Worm (Caenorhabditis elegans) whole organism, young adult: ENCODE results near the gene clec-215.

Experiments used
- B0035.1 ChIP-seq: sonication (generic microtip); optimal IDR thresholded peaks from 2 replicates; lab custom pipeline; 2016; ENCODE audit warnings: missing genetic modification characterization, mild to moderate bottlenecking, missing compliant biosample characterization, missing genotype, missing genetic modification reagents
- B0261.1 ChIP-seq: sonication (generic microtip); optimal IDR thresholded peaks from 2 replicates; lab custom pipeline; 2016; ENCODE audit warnings: mild to moderate bottlenecking, missing genetic modification characterization, moderate library complexity, missing compliant biosample characterization
- B0336.3 ChIP-seq: fragments of 200-800 bp; sonication (Bioruptor generic); IDR thresholded peaks from 2 replicates; pipeline ENCODE4 v1.3.6; 2022; ENCODE audit warnings: missing genetic modification characterization, missing compliant biosample characterization
- D2030.7 ChIP-seq: fragments of 200-800 bp; sonication (Bioruptor generic); IDR thresholded peaks from 2 replicates; pipeline ENCODE4 v1.3.6; 2022; ENCODE audit warnings: missing genetic modification reagents, missing genetic modification characterization, missing compliant biosample characterization
- F49E8.2 ChIP-seq: sonication (generic microtip); optimal IDR thresholded peaks from 3 replicates; lab custom pipeline; 2017; ENCODE audit warnings: missing genetic modification characterization, mild to moderate bottlenecking, missing compliant biosample characterization, antibody characterized with exemption, moderate library complexity; ENCODE audit not compliant: insufficient read depth
- K11D2.4 ChIP-seq: fragments of 200-800 bp; sonication (Bioruptor generic); IDR thresholded peaks from 2 replicates; pipeline ENCODE4 v1.3.6; 2022; ENCODE audit warnings: missing genetic modification reagents, missing genetic modification characterization, missing compliant biosample characterization
- K12H6.12 ChIP-seq: fragments of 200-800 bp; sonication (Bioruptor generic); optimal IDR thresholded peaks from 2 replicates; lab custom pipeline; 2018; ENCODE audit warnings: mild to moderate bottlenecking, missing genetic modification characterization, missing compliant biosample characterization
- T26A5.8 ChIP-seq: sonication (generic microtip); optimal IDR thresholded peaks from 2 replicates; lab custom pipeline; 2016; ENCODE audit warnings: missing genetic modification characterization, missing compliant biosample characterization
- Y79H2A.3 ChIP-seq: fragments of 200-800 bp; sonication (Bioruptor generic); conservative IDR thresholded peaks from 2 replicates; pipeline ENCODE4 v1.3.6; 2022; ENCODE audit warnings: missing genetic modification reagents, missing genetic modification characterization, missing compliant biosample characterization
- ZK185.1 ChIP-seq: sonication (generic microtip); optimal IDR thresholded peaks from 2 replicates; lab custom pipeline; 2016; ENCODE audit warnings: mild to moderate bottlenecking, missing genetic modification characterization, missing compliant biosample characterization; ENCODE audit not compliant: poor library complexity, severe bottlenecking
- ama-1 ChIP-seq, 3 experiments: fragments of 150-350 bp in 1 of 3; sonication (generic microtip) in 2 of 3; optimal IDR thresholded peaks; 2 replicates each; lab custom pipeline; 2014 to 2018; ENCODE audit warnings: missing biosample characterization in 2 of 3, missing genetic modification characterization in 2 of 3, missing genetic modification reagents in 2 of 3
- aptf-3 ChIP-seq: fragments of 200-800 bp; sonication (Bioruptor generic); IDR thresholded peaks from 2 replicates; pipeline ENCODE4 v1.3.6; 2022; ENCODE audit warnings: missing genetic modification characterization, missing compliant biosample characterization
- ccch-3 ChIP-seq: fragments of 200-800 bp; sonication (Bioruptor generic); optimal IDR thresholded peaks from 2 replicates; lab custom pipeline; 2018; ENCODE audit warnings: mild to moderate bottlenecking, missing genetic modification characterization, missing compliant biosample characterization
- cebp-1 ChIP-seq, 2 experiments: fragments of 200-800 bp in 1 of 2; sonication (Bioruptor generic) in 1 of 2; sonication (generic microtip) in 1 of 2; IDR thresholded peaks in 1 of 2; optimal IDR thresholded peaks in 1 of 2; 2 replicates each; pipeline versions ENCODE4 v1.3.6 to Lab custom; 2017 to 2022; ENCODE audit warnings: missing compliant biosample characterization in 2 of 2, missing genetic modification characterization in 2 of 2, mild to moderate bottlenecking in 1 of 2, missing genetic modification reagents in 1 of 2, moderate library complexity in 1 of 2
- cebp-2 ChIP-seq: fragments of 200-800 bp; sonication (Bioruptor generic); IDR thresholded peaks from 2 replicates; pipeline ENCODE4 v1.3.6; 2022; ENCODE audit warnings: missing genetic modification characterization, missing compliant biosample characterization
- chd-7 ChIP-seq: sonication (generic microtip); optimal IDR thresholded peaks from 2 replicates; lab custom pipeline; 2016; ENCODE audit warnings: mild to moderate bottlenecking, missing genetic modification characterization, moderate library complexity, missing compliant biosample characterization
- egl-18 ChIP-seq: fragments of 200-800 bp; sonication (Bioruptor generic); IDR thresholded peaks from 2 replicates; pipeline ENCODE4 v1.3.6; 2022; ENCODE audit warnings: missing genetic modification reagents, missing genetic modification characterization, missing compliant biosample characterization
- egrh-3 ChIP-seq: fragments of 200-800 bp; sonication (Bioruptor generic); IDR thresholded peaks from 2 replicates; pipeline ENCODE4 v1.3.6; 2022; ENCODE audit warnings: missing genetic modification reagents, missing genetic modification characterization, missing compliant biosample characterization
- hlh-12 ChIP-seq: sonication (generic microtip); optimal IDR thresholded peaks from 2 replicates; lab custom pipeline; 2016; ENCODE audit warnings: missing genetic modification characterization, missing compliant biosample characterization
- lag-1 ChIP-seq: fragments of 200-800 bp; sonication (Bioruptor generic); IDR thresholded peaks from 2 replicates; pipeline ENCODE4 v1.3.6; 2022; ENCODE audit warnings: missing genetic modification reagents, missing genetic modification characterization, missing compliant biosample characterization
- lin-35 ChIP-seq, 3 experiments: fragments of 150-350 bp in 2 of 3; sonication (generic microtip) in 1 of 3; optimal IDR thresholded peaks; 2 replicates each; lab custom pipeline; 2014 to 2018; ENCODE audit warnings: missing biosample characterization in 3 of 3, missing genetic modification characterization in 3 of 3, missing genetic modification reagents in 3 of 3
- madf-10 ChIP-seq: sonication (generic microtip); optimal IDR thresholded peaks from 2 replicates; lab custom pipeline; 2016; ENCODE audit warnings: mild to moderate bottlenecking, missing genetic modification characterization, missing compliant biosample characterization
- madf-3 ChIP-seq: fragments of 200-800 bp; sonication (Bioruptor generic); IDR thresholded peaks from 2 replicates; pipeline ENCODE4 v1.3.6; 2022; ENCODE audit warnings: missing genetic modification reagents, missing genetic modification characterization, missing compliant biosample characterization
- madf-6 ChIP-seq: fragments of 200-800 bp; sonication (Bioruptor generic); IDR thresholded peaks from 2 replicates; pipeline ENCODE4 v1.3.6; 2022; ENCODE audit warnings: missing genetic modification reagents, missing genetic modification characterization, missing compliant biosample characterization
- madf-8 ChIP-seq: fragments of 200-800 bp; sonication (Bioruptor generic); conservative IDR thresholded peaks from 2 replicates; pipeline ENCODE4 v1.3.6; 2022; ENCODE audit warnings: missing genetic modification reagents, missing genetic modification characterization, missing compliant biosample characterization
- mel-28 ChIP-seq: sonication (generic microtip); optimal IDR thresholded peaks from 2 replicates; lab custom pipeline; 2016; ENCODE audit warnings: borderline replicate concordance, mild to moderate bottlenecking, missing genetic modification characterization, missing compliant biosample characterization
- mes-4 ChIP-seq: sonication (generic microtip); optimal IDR thresholded peaks from 2 replicates; lab custom pipeline; 2016; ENCODE audit warnings: missing genotype, missing genetic modification characterization, missing compliant biosample characterization
- nfyb-1 ChIP-seq: fragments of 200-800 bp; sonication (Bioruptor generic); IDR thresholded peaks from 2 replicates; pipeline ENCODE4 v1.3.6; 2022; ENCODE audit warnings: missing genetic modification reagents, missing genetic modification characterization, missing compliant biosample characterization
- nhr-120 ChIP-seq: fragments of 200-800 bp; sonication (Bioruptor generic); IDR thresholded peaks from 2 replicates; pipeline ENCODE4 v1.3.6; 2022; ENCODE audit warnings: missing genetic modification characterization, missing compliant biosample characterization
- nhr-179 ChIP-seq: sonication (generic microtip); optimal IDR thresholded peaks from 2 replicates; lab custom pipeline; 2016; ENCODE audit warnings: mild to moderate bottlenecking, missing genetic modification characterization, missing compliant biosample characterization
- nhr-27 ChIP-seq: fragments of 200-800 bp; sonication (Bioruptor generic); optimal IDR thresholded peaks from 2 replicates; lab custom pipeline; 2018; ENCODE audit warnings: mild to moderate bottlenecking, missing genetic modification characterization, moderate library complexity, missing compliant biosample characterization
- nhr-80 ChIP-seq: sonication (generic microtip); optimal IDR thresholded peaks from 2 replicates; lab custom pipeline; 2016; ENCODE audit warnings: missing genetic modification characterization, missing compliant biosample characterization
- pbrm-1 ChIP-seq: fragments of 200-800 bp; sonication (Bioruptor generic); IDR thresholded peaks from 2 replicates; pipeline ENCODE4 v1.3.6; 2022; ENCODE audit warnings: missing genetic modification reagents, missing genetic modification characterization, missing compliant biosample characterization
- pha-4 ChIP-seq: fragments of 150-350 bp; sonication (generic microtip); optimal IDR thresholded peaks from 2 replicates; lab custom pipeline; 2014; ENCODE audit warnings: missing biosample characterization, missing genetic modification reagents, missing genetic modification characterization
- rec-8 ChIP-seq, 2 experiments: sonication (generic microtip); optimal IDR thresholded peaks; 2 replicates each; lab custom pipeline; 2016; ENCODE audit warnings: mild to moderate bottlenecking in 2 of 2, missing genetic modification characterization in 2 of 2, missing genetic modification reagents in 2 of 2, missing genotype in 2 of 2, missing biosample characterization in 1 of 2, missing compliant biosample characterization in 1 of 2, moderate library complexity in 1 of 2
- sdz-38 ChIP-seq: sonication (generic microtip); optimal IDR thresholded peaks from 2 replicates; lab custom pipeline; 2016; ENCODE audit warnings: missing genotype, missing genetic modification characterization, missing compliant biosample characterization
- snpc-1.1 ChIP-seq: sonication (generic microtip); optimal IDR thresholded peaks from 2 replicates; lab custom pipeline; 2017; ENCODE audit warnings: missing genetic modification characterization, mild to moderate bottlenecking, missing compliant biosample characterization, antibody characterized with exemption, moderate library complexity, missing genotype, missing genetic modification reagents; ENCODE audit not compliant: insufficient read depth
- snpc-1.3 ChIP-seq: sonication (generic microtip); optimal IDR thresholded peaks from 2 replicates; lab custom pipeline; 2017; ENCODE audit warnings: missing genetic modification characterization, mild to moderate bottlenecking, missing compliant biosample characterization, antibody characterized with exemption, moderate library complexity, missing genotype, missing genetic modification reagents; ENCODE audit not compliant: insufficient read depth
- snpc-4 ChIP-seq, 5 experiments: fragments of 150-350 bp in 1 of 5; sonication (generic microtip) in 4 of 5; optimal IDR thresholded peaks; 2 replicates each; lab custom pipeline; 2014 to 2018; ENCODE audit warnings: missing genetic modification characterization in 5 of 5, missing biosample characterization in 3 of 5, antibody characterized with exemption in 2 of 5, mild to moderate bottlenecking in 2 of 5, missing compliant biosample characterization in 2 of 5, missing genotype in 2 of 5, moderate library complexity in 2 of 5, missing genetic modification reagents in 1 of 5
- unc-130 ChIP-seq: sonication (generic microtip); optimal IDR thresholded peaks from 2 replicates; lab custom pipeline; 2016; ENCODE audit warnings: missing genetic modification reagents, missing genetic modification characterization, missing compliant biosample characterization
- unc-62 ChIP-seq: fragments of 150-350 bp; optimal IDR thresholded peaks from 2 replicates; lab custom pipeline; 2014; ENCODE audit warnings: missing biosample characterization, missing genetic modification reagents, missing genetic modification characterization
- zfh-2 ChIP-seq: fragments of 200-800 bp; sonication (Bioruptor generic); conservative IDR thresholded peaks from 2 replicates; pipeline ENCODE4 v1.3.6; 2022; ENCODE audit warnings: missing genetic modification reagents, missing genetic modification characterization, missing compliant biosample characterization
- ztf-25 ChIP-seq: fragments of 200-800 bp; sonication (Bioruptor generic); IDR thresholded peaks from 2 replicates; pipeline ENCODE4 v1.3.6; 2022; ENCODE audit warnings: missing genetic modification reagents, missing genetic modification characterization, missing compliant biosample characterization
- ztf-6 ChIP-seq: fragments of 200-800 bp; sonication (Bioruptor generic); IDR thresholded peaks from 2 replicates; pipeline ENCODE4 v1.3.6; 2022; ENCODE audit warnings: missing genetic modification reagents, missing genetic modification characterization, missing compliant biosample characterization

Gene clec-215

DNA sequence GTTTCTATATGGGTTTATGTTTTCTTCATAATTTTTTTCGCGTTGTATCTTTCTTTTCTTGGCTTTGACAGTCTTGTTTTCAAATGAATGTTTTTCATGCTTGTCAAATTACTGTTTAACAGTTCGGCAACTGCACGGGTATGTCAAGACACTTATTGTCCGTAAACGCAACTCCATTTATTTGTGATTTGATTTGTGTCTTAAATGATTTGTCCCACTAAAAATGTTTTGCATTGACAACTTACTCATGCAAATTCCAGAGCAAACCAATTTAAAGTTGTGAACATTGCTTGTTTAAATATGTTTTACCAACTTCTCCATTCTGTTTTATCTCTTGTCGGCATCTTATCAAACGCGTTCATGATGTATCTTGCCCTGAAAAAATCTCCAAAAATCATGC lies 19.6 kb downstream of the clec-215 start, which contains the start of gene srd-25:
srd-25 (plus strand) TSS at position 301 of the 400 bp plus-strand sequence.
- TF ChIP-seq nhr-179 (no peak), hlh-12 (tag; lab: Kevin White, UChicago) (no peak), ztf-6 (GFP tag; lab: Robert Waterston, UW) (no peak), B0035.1 (no peak), nhr-80 (no peak), lag-1 (GFP tag; lab: Robert Waterston, UW) (no peak), mes-4 (tag; lab: Kevin White, UChicago) (no peak), madf-6 (no peak), madf-8 (no peak), D2030.7 (GFP tag; lab: Robert Waterston, UW) (no peak), nfyb-1 (no peak), B0336.3 (GFP tag; lab: Robert Waterston, UW) (no peak), T26A5.8 (no peak), cebp-1 (GFP tag; IDR thresholded peaks at IDR 0.05; lab: Robert Waterston, UW) (no peak), cebp-1 (tag; optimal IDR thresholded peaks at IDR 0.05; lab: Kevin White, UChicago) (no peak), madf-3 (GFP tag; lab: Robert Waterston, UW) (no peak), F49E8.2 (tag; lab: Kevin White, UChicago) (no peak), snpc-4 (GFP tag; optimal IDR thresholded peaks at IDR 0.05; lab: Kevin White, UChicago) (no peak), snpc-4 (tag; optimal IDR thresholded peaks at IDR 0.05; lab: Kevin White, UChicago) (no peak), chd-7 (no peak), sdz-38 (tag; lab: Kevin White, UChicago) (no peak), nhr-120 (GFP tag; lab: Robert Waterston, UW) (no peak)

- TF ChIP-seq B0261.1 (tag; lab: Kevin White, UChicago): no peak
- no peak for TF ChIP-seq snpc-1.1
- TF ChIP-seq hlh-12 (tag; lab: Kevin White, UChicago): no peak
- no peak for TF ChIP-seq unc-130 (GFP tag; lab: Kevin White, UChicago)
- no peak for TF ChIP-seq egrh-3
- no peak for TF ChIP-seq lin-35 (GFP tag; optimal IDR thresholded peaks at IDR 0.05; lab: Kevin White, UChicago)
- no peak for TF ChIP-seq egl-18 (GFP tag; lab: Robert Waterston, UW)
- no peak for TF ChIP-seq unc-62 (GFP tag; lab: Kevin White, UChicago)
- TF ChIP-seq Y79H2A.3 (GFP tag; lab: Robert Waterston, UW): no peak
- no peak for TF ChIP-seq ccch-3
- TF ChIP-seq pha-4 (tag; lab: Kevin White, UChicago): no peak
- no peak for TF ChIP-seq K12H6.12 (tag; lab: Kevin White, UChicago)
- TF ChIP-seq snpc-1.3 (tag; lab: Kevin White, UChicago): no peak
- TF ChIP-seq nhr-27 (tag; lab: Kevin White, UChicago): no peak
- TF ChIP-seq cebp-1 (GFP tag; IDR thresholded peaks at IDR 0.05; lab: Robert Waterston, UW): no peak
- TF ChIP-seq cebp-1 (tag; optimal IDR thresholded peaks at IDR 0.05; lab: Kevin White, UChicago): no peak
- no peak for TF ChIP-seq cebp-2 (GFP tag; lab: Robert Waterston, UW)
- TF ChIP-seq zfh-2 (GFP tag; lab: Robert Waterston, UW): no peak
These were observed 22.5 kb downstream of the clec-215 start, which contains the start of gene srd-31 for ce11 chrV:7634657-7635056. TSS of gene srd-31 (minus strand) at chrV:7634757.

DNA sequence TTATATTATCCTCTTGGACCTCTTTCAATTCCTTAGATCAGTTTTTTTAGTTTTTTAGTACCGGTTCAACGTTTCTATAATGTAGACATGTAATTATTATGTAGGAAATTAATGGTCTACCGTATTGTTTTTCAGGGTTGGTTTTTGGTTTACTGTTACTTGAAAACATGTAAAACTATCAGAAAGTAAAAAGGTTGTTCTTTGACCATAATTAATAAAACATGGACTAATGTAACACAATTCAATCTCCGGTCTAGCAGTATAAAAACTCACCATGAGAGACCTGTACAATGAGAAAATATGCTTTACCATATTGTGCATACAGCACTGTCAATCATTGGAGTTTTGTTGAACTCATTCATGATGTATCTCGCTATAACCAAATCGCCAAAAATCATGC lies 23.3 kb downstream of the clec-215 start, which contains the start of gene srd-29:
srd-29 (plus strand) TSS at position 301 of the 400 bp plus-strand sequence.
- TF ChIP-seq mel-28 (tag; lab: Kevin White, UChicago): no peak
- no peak for TF ChIP-seq Y79H2A.3 (GFP tag; lab: Robert Waterston, UW)
- no peak for TF ChIP-seq ZK185.1 (tag; lab: Kevin White, UChicago)
- TF ChIP-seq zfh-2 (GFP tag; lab: Robert Waterston, UW): no peak
- no peak for TF ChIP-seq rec-8 (tag; optimal IDR thresholded peaks at IDR 0.05; lab: Kevin White, UChicago)
- no peak for TF ChIP-seq aptf-3 (GFP tag; lab: Robert Waterston, UW)
- TF ChIP-seq pbrm-1 (GFP tag; lab: Robert Waterston, UW): no peak
- TF ChIP-seq madf-10 (tag; lab: Kevin White, UChicago): no peak
- TF ChIP-seq ztf-25 (GFP tag; lab: Robert Waterston, UW): no peak
- TF ChIP-seq mes-4 (tag; lab: Kevin White, UChicago): no peak
- TF ChIP-seq B0336.3 (GFP tag; lab: Robert Waterston, UW): no peak
- no peak for TF ChIP-seq ztf-6 (GFP tag; lab: Robert Waterston, UW)
- no peak for TF ChIP-seq K11D2.4 (GFP tag; lab: Robert Waterston, UW)
- no peak for TF ChIP-seq egl-18 (GFP tag; lab: Robert Waterston, UW)
- TF ChIP-seq ama-1 (optimal IDR thresholded peaks at IDR 0.05; lab: Kevin White, UChicago): no peak
- TF ChIP-seq ama-1 (GFP tag; optimal IDR thresholded peaks at IDR 0.05; lab: Kevin White, UChicago): no peak
